Worm (Caenorhabditis elegans) whole organism, L2 larva: ENCODE measurements around the gene T19H12.15.
A peak's percentile ranks its signal among the peaks of the same experiment; 100 is the strongest.
"Not testable (repeated sequence)": the region's sequence is repeated elsewhere in the genome, so short reads cannot be mapped to it uniquely, and the experiment has no call there.

ENCODE experiments used
- F13H6.1 ChIP-seq: sonication (generic microtip); optimal IDR thresholded peaks from 2 replicates; lab custom pipeline; 2016; ENCODE audit warnings: missing genetic modification characterization, missing compliant biosample characterization
- R02D3.7 ChIP-seq: fragments of 150-350 bp; optimal IDR thresholded peaks from 2 replicates; lab custom pipeline; 2014; ENCODE audit warnings: missing biosample characterization, missing genetic modification characterization
- aly-2 ChIP-seq: fragments of 150-350 bp; optimal IDR thresholded peaks from 2 replicates; lab custom pipeline; 2014; ENCODE audit warnings: missing biosample characterization, missing genetic modification characterization
- ama-1 ChIP-seq: fragments of 150-350 bp; optimal IDR thresholded peaks from 2 replicates; lab custom pipeline; 2018; ENCODE audit warnings: inconsistent platforms
- blmp-1 ChIP-seq: sonication (generic microtip); optimal IDR thresholded peaks from 2 replicates; lab custom pipeline; 2017; ENCODE audit warnings: missing genetic modification characterization, mild to moderate bottlenecking, missing compliant biosample characterization, antibody characterized with exemption, moderate library complexity; ENCODE audit not compliant: insufficient read depth
- ceh-16 ChIP-seq: fragments of 150-350 bp; optimal IDR thresholded peaks from 2 replicates; lab custom pipeline; 2014; ENCODE audit warnings: missing biosample characterization, missing genetic modification characterization
- elt-1 ChIP-seq: fragments of 150-350 bp; optimal IDR thresholded peaks from 2 replicates; lab custom pipeline; 2014; ENCODE audit warnings: missing biosample characterization, missing genetic modification characterization
- elt-3 ChIP-seq: sonication (generic microtip); optimal IDR thresholded peaks from 2 replicates; lab custom pipeline; 2017; ENCODE audit warnings: missing biosample characterization, missing genetic modification characterization
- fos-1 ChIP-seq: fragments of 150-350 bp; optimal IDR thresholded peaks from 2 replicates; lab custom pipeline; 2014; ENCODE audit warnings: missing biosample characterization, missing genetic modification characterization
- lin-11 ChIP-seq: fragments of 150-350 bp; sonication (generic microtip); optimal IDR thresholded peaks from 2 replicates; lab custom pipeline; 2014; ENCODE audit warnings: missing biosample characterization, missing genetic modification characterization, inconsistent platforms, mixed read lengths
- lsy-2 ChIP-seq, 2 experiments: fragments of 150-350 bp in 1 of 2; sonication (generic microtip) in 1 of 2; optimal IDR thresholded peaks; 2 replicates each; lab custom pipeline; 2014 to 2017; ENCODE audit warnings: missing biosample characterization in 2 of 2, missing genetic modification characterization in 2 of 2
- mab-5 ChIP-seq: fragments of 150-350 bp; optimal IDR thresholded peaks from 2 replicates; lab custom pipeline; 2014; ENCODE audit warnings: missing biosample characterization, missing genetic modification characterization
- mbf-1 ChIP-seq: sonication (generic microtip); optimal IDR thresholded peaks from 2 replicates; lab custom pipeline; 2017; ENCODE audit warnings: missing biosample characterization, missing genetic modification characterization
- mdl-1 ChIP-seq, 2 experiments: fragments of 150-350 bp in 1 of 2; sonication (generic microtip) in 1 of 2; optimal IDR thresholded peaks; 2 replicates each; lab custom pipeline; 2017; ENCODE audit warnings: missing biosample characterization in 2 of 2, missing genetic modification characterization in 2 of 2
- nhr-10 ChIP-seq: sonication (generic microtip); optimal IDR thresholded peaks from 2 replicates; lab custom pipeline; 2017; ENCODE audit warnings: missing biosample characterization, missing genetic modification characterization
- nhr-11 ChIP-seq: fragments of 150-350 bp; optimal IDR thresholded peaks from 2 replicates; lab custom pipeline; 2014; ENCODE audit warnings: missing biosample characterization, missing genetic modification characterization
- nhr-237 ChIP-seq: fragments of 150-350 bp; optimal IDR thresholded peaks from 2 replicates; lab custom pipeline; 2014; ENCODE audit warnings: missing biosample characterization, missing genetic modification characterization
- nhr-25 ChIP-seq: fragments of 150-350 bp; sonication (generic microtip); optimal IDR thresholded peaks from 3 replicates; lab custom pipeline; 2014; ENCODE audit warnings: missing biosample characterization, missing genetic modification characterization
- nhr-6 ChIP-seq: fragments of 150-350 bp; optimal IDR thresholded peaks from 2 replicates; lab custom pipeline; 2014; ENCODE audit warnings: missing biosample characterization, missing genetic modification characterization
- nhr-77 ChIP-seq: fragments of 150-350 bp; optimal IDR thresholded peaks from 2 replicates; lab custom pipeline; 2014; ENCODE audit warnings: missing biosample characterization, missing genetic modification characterization
- sem-4 ChIP-seq: fragments of 150-350 bp; optimal IDR thresholded peaks from 2 replicates; lab custom pipeline; 2014; ENCODE audit warnings: missing biosample characterization, missing genetic modification reagents, missing genetic modification characterization
- skn-1 ChIP-seq: sonication (generic microtip); optimal IDR thresholded peaks from 2 replicates; lab custom pipeline; 2017; ENCODE audit warnings: missing biosample characterization, missing genetic modification characterization
- sma-3 ChIP-seq: sonication (generic microtip); optimal IDR thresholded peaks from 2 replicates; lab custom pipeline; 2016; ENCODE audit warnings: missing genetic modification reagents, missing genetic modification characterization, missing compliant biosample characterization
- sma-9 ChIP-seq, 2 experiments: fragments of 150-350 bp in 1 of 2; sonication (generic microtip) in 1 of 2; optimal IDR thresholded peaks; 2 replicates each; lab custom pipeline; 2014 to 2016; ENCODE audit warnings: missing genetic modification characterization in 2 of 2, mild to moderate bottlenecking in 1 of 2, missing biosample characterization in 1 of 2, missing compliant biosample characterization in 1 of 2, missing genetic modification reagents in 1 of 2, moderate library complexity in 1 of 2
- snpc-4 ChIP-seq: fragments of 150-350 bp; optimal IDR thresholded peaks from 2 replicates; lab custom pipeline; 2014; ENCODE audit warnings: missing biosample characterization, missing genetic modification characterization
- unc-39 ChIP-seq: fragments of 150-350 bp; optimal IDR thresholded peaks from 2 replicates; lab custom pipeline; 2014; ENCODE audit warnings: missing biosample characterization, missing genetic modification characterization
- zag-1 ChIP-seq: fragments of 150-350 bp; optimal IDR thresholded peaks from 2 replicates; lab custom pipeline; 2014; ENCODE audit warnings: missing biosample characterization, missing genetic modification characterization
- ztf-1 ChIP-seq: fragments of 200-800 bp; sonication (Bioruptor generic); conservative IDR thresholded peaks from 2 replicates; pipeline ENCODE4 v1.3.6; 2022; ENCODE audit warnings: missing genetic modification characterization, missing compliant biosample characterization
- ztf-11 ChIP-seq: sonication (generic microtip); optimal IDR thresholded peaks from 2 replicates; lab custom pipeline; 2017; ENCODE audit warnings: missing biosample characterization, missing genetic modification characterization

The T19H12.15 gene

ce11 chrV:4901074-4901473 is 21.9 kb upstream of the T19H12.15 start, which contains the start of gene ugt-67:
Gene ugt-67, plus strand, starts transcription at chrV:4901374.
- no peak for TF ChIP-seq unc-39 (tag; lab: Kevin White, UChicago)
- no peak for TF ChIP-seq lin-11 (tag; lab: Kevin White, UChicago)
- no peak for TF ChIP-seq nhr-10 (tag; lab: Kevin White, UChicago)
- TF ChIP-seq ztf-11 (tag; lab: Kevin White, UChicago) = no peak
- TF ChIP-seq snpc-4 = no peak
- no peak for TF ChIP-seq sem-4
- TF ChIP-seq sma-3 (GFP tag; lab: Kevin White, UChicago) = no peak
- TF ChIP-seq F13H6.1 (tag; lab: Kevin White, UChicago) = no peak
- TF ChIP-seq lsy-2 (tag; optimal IDR thresholded peaks at IDR 0.05; lab: Kevin White, UChicago) = no peak
- TF ChIP-seq mdl-1 (tag; optimal IDR thresholded peaks at IDR 0.05; lab: Kevin White, UChicago) = no peak

- not testable (repeated sequence) for TF ChIP-seq nhr-11 (tag; lab: Kevin White, UChicago); mab-5 (tag; lab: Kevin White, UChicago); elt-3
These were observed 20.9 kb upstream of the T19H12.15 start, which contains the start of gene ugt-10 for ce11 chrV:4900020-4900419. Gene ugt-10, minus strand, starts transcription at chrV:4900120.

ce11 chrV:4895744-4896143 is 16.6 kb upstream of the T19H12.15 start, which contains the start of gene ugt-9:
Gene ugt-9, plus strand, starts transcription at chrV:4896048.
- peak; percentile 64 for TF ChIP-seq nhr-25 (tag; lab: Kevin White, UChicago)
- TF ChIP-seq nhr-10 (tag; lab: Kevin White, UChicago) = no peak
- peak; percentile 84 for TF ChIP-seq sma-9 (GFP tag; optimal IDR thresholded peaks at IDR 0.05; lab: Kevin White, UChicago)
- no peak for TF ChIP-seq sma-9 (tag; optimal IDR thresholded peaks at IDR 0.05; lab: Kevin White, UChicago)
- no peak for TF ChIP-seq blmp-1 (tag; lab: Kevin White, UChicago)
- peak; percentile 51 for TF ChIP-seq sma-3 (GFP tag; lab: Kevin White, UChicago)

- TF ChIP-seq snpc-4 = no peak
- no peak for TF ChIP-seq nhr-237 (tag; lab: Kevin White, UChicago)
- no peak for TF ChIP-seq F13H6.1 (tag; lab: Kevin White, UChicago)
- TF ChIP-seq elt-1 (tag; lab: Kevin White, UChicago) = no peak
- no peak for TF ChIP-seq fos-1
- TF ChIP-seq R02D3.7 (tag; lab: Kevin White, UChicago) = no peak
- TF ChIP-seq nhr-77 = no peak
- TF ChIP-seq nhr-6 (tag; lab: Kevin White, UChicago) = no peak
These were observed 15.8 kb upstream of the T19H12.15 start, which contains the start of gene ugt-11 for ce11 chrV:4894971-4895370. Gene ugt-11, minus strand, starts transcription at chrV:4895071.

- TF ChIP-seq blmp-1 (tag; lab: Kevin White, UChicago) = no peak
- TF ChIP-seq F13H6.1 (tag; lab: Kevin White, UChicago) = no peak
- TF ChIP-seq elt-3 = no peak
- no peak for TF ChIP-seq ceh-16 (tag; lab: Kevin White, UChicago)
- no peak for TF ChIP-seq nhr-77
- no peak for TF ChIP-seq nhr-11 (tag; lab: Kevin White, UChicago)
- TF ChIP-seq ama-1 (lab: Kevin White, UChicago) = no peak
- no peak for TF ChIP-seq ztf-1 (GFP tag; lab: Robert Waterston, UW)
- no peak for TF ChIP-seq unc-39 (tag; lab: Kevin White, UChicago)
- no peak for TF ChIP-seq lsy-2 (tag; optimal IDR thresholded peaks at IDR 0.05; lab: Kevin White, UChicago)
- no peak for TF ChIP-seq mbf-1
- no peak for TF ChIP-seq aly-2 (tag; lab: Kevin White, UChicago)
- no peak for TF ChIP-seq snpc-4
These were observed 12.2 kb upstream of the T19H12.15 start for ce11 chrV:4891305-4891704.

- no peak for TF ChIP-seq ztf-11 (tag; lab: Kevin White, UChicago)
These were observed 11.6 kb upstream of the T19H12.15 start for ce11 chrV:4890781-4891180.

ce11 chrV:4889976-4890479 is 10.9 kb upstream of the T19H12.15 start, which contains the start of gene T19H12.2:
Gene T19H12.2, plus strand, starts transcription at chrV:4890429.
- TF ChIP-seq ceh-16 (tag; lab: Kevin White, UChicago) (no peak), zag-1 (tag; lab: Kevin White, UChicago) (no peak), skn-1 (tag; lab: Kevin White, UChicago) (no peak), blmp-1 (tag; lab: Kevin White, UChicago) (no peak), nhr-237 (tag; lab: Kevin White, UChicago) (no peak)
